Fruit fly (Drosophila melanogaster): Measurements from ENCODE around the gene Eato.

dm6 chr2L:13829540-13829939 is 45.7 kb downstream of the Eato start, which contains the start of the genes Arpc1 and Orc5:
- TF ChIP-seq CG4496 (GFP tag; IDR thresholded peaks at IDR 0.05), result no peak
- TF ChIP-seq Snoo (tag; optimal IDR thresholded peaks at IDR 0.05), result no peak
- no peak for TF ChIP-seq Pif1B (GFP tag; optimal IDR thresholded peaks at IDR 0.05)
- TF ChIP-seq Pif1A (GFP tag; optimal IDR thresholded peaks at IDR 0.05), result no peak
- no peak for TF ChIP-seq CG13204 (GFP tag; optimal IDR thresholded peaks at IDR 0.05)
- TF ChIP-seq CG15710 (tag; optimal IDR thresholded peaks at IDR 0.05), result no peak
- no peak for TF ChIP-seq D1 (tag; optimal IDR thresholded peaks at IDR 0.05)
- TF ChIP-seq CG34367 (tag; optimal IDR thresholded peaks at IDR 0.05), result no peak
- TF ChIP-seq EcR (GFP tag; optimal IDR thresholded peaks at IDR 0.05), result no peak
- no peak for TF ChIP-seq CG14655 (GFP tag; optimal IDR thresholded peaks at IDR 0.05)
- TF ChIP-seq CG32121 (GFP tag; IDR thresholded peaks at IDR 0.05), result no peak
